Worm (Caenorhabditis elegans): Measurements from ENCODE around the gene T09F5.2.

DNA sequence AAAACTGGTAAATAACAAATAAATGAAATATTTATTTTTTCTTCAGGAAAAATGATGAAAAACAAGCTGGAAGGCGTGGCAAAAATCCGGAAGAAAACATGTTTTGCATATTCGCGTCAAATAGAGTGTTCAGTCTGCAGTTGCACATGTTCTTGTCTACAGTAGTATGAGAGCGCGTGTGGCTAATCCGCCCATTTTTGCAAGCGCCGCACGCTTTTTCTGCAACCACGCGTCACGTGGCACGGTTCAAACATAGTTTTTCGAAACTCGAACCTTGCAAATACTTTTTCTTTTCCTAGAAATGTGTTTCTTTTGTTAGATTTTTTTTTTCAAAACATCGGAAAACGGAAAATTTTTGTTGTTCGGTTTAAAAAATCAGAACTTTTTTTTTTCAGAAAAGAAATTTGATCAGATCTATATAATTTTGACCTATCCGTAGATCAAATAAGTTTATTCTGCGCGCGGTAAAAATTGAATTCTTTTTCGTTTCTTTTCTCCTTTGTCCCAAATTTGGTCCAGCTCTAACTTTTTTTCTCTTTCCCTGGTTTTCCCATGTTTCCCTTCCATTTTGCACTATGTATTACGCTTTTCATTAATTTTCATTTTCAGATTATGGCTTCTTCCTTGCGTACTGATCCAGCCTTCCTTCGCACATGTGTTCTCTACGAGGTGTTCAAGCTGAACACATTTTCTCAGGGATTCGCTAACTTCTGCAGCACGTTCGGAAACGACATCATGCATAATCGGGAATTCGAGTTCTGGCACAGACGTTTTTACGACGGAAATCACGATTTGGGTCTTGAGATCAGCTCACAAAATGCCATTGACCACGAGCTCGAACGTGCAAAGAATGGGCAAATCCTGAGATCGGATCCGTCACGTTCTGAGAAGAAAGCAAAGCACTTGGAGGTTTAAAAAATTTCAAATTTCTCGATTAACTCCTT, 33.6 kb downstream of the T09F5.2 start, which contains the start of gene Y75B12B.1:
- TF ChIP-seq nhr-76 (tag; optimal IDR thresholded peaks at IDR 0.05) (no peak), isw-1 (GFP tag; IDR thresholded peaks at IDR 0.05) (no peak), tbx-2 (tag; optimal IDR thresholded peaks at IDR 0.05) (no peak), nhr-84 (tag; optimal IDR thresholded peaks at IDR 0.05) (no peak), unc-62 (GFP tag; optimal IDR thresholded peaks at IDR 0.05) (no peak), snpc-4 (tag; optimal IDR thresholded peaks at IDR 0.05) (no peak)
